Worm (Caenorhabditis elegans) whole organism, L1 larva: ENCODE results near the gene F13E6.1.

ENCODE experiments used
- C04F5.9 ChIP-seq: sonication (generic microtip); optimal IDR thresholded peaks from 2 replicates; lab custom pipeline; 2016; ENCODE audit warnings: missing genetic modification characterization, missing compliant biosample characterization
- C16A3.4 ChIP-seq: fragments of 150-350 bp; optimal IDR thresholded peaks from 2 replicates; lab custom pipeline; 2014; ENCODE audit warnings: missing biosample characterization, missing genetic modification characterization
- aha-1 ChIP-seq: fragments of 150-350 bp; optimal IDR thresholded peaks from 2 replicates; lab custom pipeline; 2014; ENCODE audit warnings: missing biosample characterization, missing genetic modification characterization
- alr-1 ChIP-seq: fragments of 200-800 bp; sonication (Bioruptor generic); optimal IDR thresholded peaks from 2 replicates; lab custom pipeline; 2018; ENCODE audit warnings: borderline replicate concordance, mild to moderate bottlenecking, missing genetic modification characterization, missing compliant biosample characterization
- ama-1 ChIP-seq: fragments of 150-350 bp; optimal IDR thresholded peaks from 2 replicates; lab custom pipeline; 2014
- blmp-1 ChIP-seq: fragments of 150-350 bp; optimal IDR thresholded peaks from 2 replicates; lab custom pipeline; 2014; ENCODE audit warnings: missing biosample characterization, missing genetic modification characterization
- ceh-63 ChIP-seq: fragments of 200-800 bp; sonication (Bioruptor generic); optimal IDR thresholded peaks from 2 replicates; lab custom pipeline; 2018; ENCODE audit warnings: mild to moderate bottlenecking, missing genetic modification characterization, missing compliant biosample characterization
- ceh-8 ChIP-seq: fragments of 200-800 bp; sonication (Bioruptor generic); optimal IDR thresholded peaks from 2 replicates; lab custom pipeline; 2018; ENCODE audit warnings: mild to moderate bottlenecking, missing genetic modification characterization, moderate library complexity, missing compliant biosample characterization
- ceh-90 ChIP-seq: sonication (generic microtip); optimal IDR thresholded peaks from 2 replicates; lab custom pipeline; 2016; ENCODE audit warnings: missing genetic modification characterization, missing compliant biosample characterization
- ces-1 ChIP-seq: fragments of 150-350 bp; optimal IDR thresholded peaks from 2 replicates; lab custom pipeline; 2014; ENCODE audit warnings: missing biosample characterization, missing genetic modification reagents, missing genetic modification characterization
- egl-13 ChIP-seq: sonication (generic microtip); optimal IDR thresholded peaks from 2 replicates; lab custom pipeline; 2016; ENCODE audit warnings: missing genotype, missing genetic modification reagents, missing genetic modification characterization, missing compliant biosample characterization
- elt-2 ChIP-seq: sonication (generic microtip); optimal IDR thresholded peaks from 2 replicates; lab custom pipeline; 2016; ENCODE audit warnings: missing genetic modification characterization, mild to moderate bottlenecking, inconsistent platforms, missing compliant biosample characterization, missing genetic modification reagents
- elt-3 ChIP-seq, 6 experiments: fragments of 150-350 bp in 1 of 6; sonication (generic microtip); optimal IDR thresholded peaks; 2 replicates each; lab custom pipeline; 2017 to 2018; ENCODE audit warnings: missing biosample characterization in 6 of 6, missing genetic modification characterization in 6 of 6, inconsistent platforms in 1 of 6
- fkh-10 ChIP-seq: sonication (generic microtip); optimal IDR thresholded peaks from 2 replicates; lab custom pipeline; 2017; ENCODE audit warnings: missing biosample characterization, missing genetic modification reagents, missing genetic modification characterization
- fkh-4 ChIP-seq: sonication (generic microtip); optimal IDR thresholded peaks from 2 replicates; lab custom pipeline; 2016; ENCODE audit warnings: missing compliant biosample characterization, missing genetic modification characterization, borderline replicate concordance
- grh-1 ChIP-seq: fragments of 200-800 bp; sonication (Bioruptor generic); IDR thresholded peaks from 2 replicates; pipeline ENCODE4 v1.3.6; 2022; ENCODE audit warnings: missing genetic modification reagents, missing genetic modification characterization, missing compliant biosample characterization
- hlh-17 ChIP-seq: fragments of 200-800 bp; sonication (Bioruptor generic); optimal IDR thresholded peaks from 2 replicates; lab custom pipeline; 2018; ENCODE audit warnings: missing genetic modification characterization, mild to moderate bottlenecking, missing compliant biosample characterization, moderate library complexity, borderline replicate concordance
- irx-1 ChIP-seq: sonication (generic microtip); optimal IDR thresholded peaks from 2 replicates; lab custom pipeline; 2016; ENCODE audit warnings: missing genetic modification characterization, missing compliant biosample characterization
- isw-1 ChIP-seq: fragments of 200-800 bp; sonication (Bioruptor generic); IDR thresholded peaks from 2 replicates; pipeline ENCODE4 v1.3.6; 2022; ENCODE audit warnings: missing genetic modification characterization, missing compliant biosample characterization
- lin-14 ChIP-seq: fragments of 200-800 bp; sonication (Bioruptor generic); optimal IDR thresholded peaks from 2 replicates; lab custom pipeline; 2018; ENCODE audit warnings: mild to moderate bottlenecking, missing genetic modification characterization, moderate library complexity, missing compliant biosample characterization
- lin-15B ChIP-seq: fragments of 150-350 bp; sonication (generic microtip); optimal IDR thresholded peaks from 3 replicates; lab custom pipeline; 2014; ENCODE audit warnings: missing biosample characterization, missing genetic modification characterization
- lin-35 ChIP-seq, 2 experiments: fragments of 150-350 bp; optimal IDR thresholded peaks; 2 replicates each; lab custom pipeline; 2014; ENCODE audit warnings: missing biosample characterization in 2 of 2, missing genetic modification characterization in 2 of 2, missing genetic modification reagents in 2 of 2
- lsy-2 ChIP-seq, 2 experiments: fragments of 150-350 bp; optimal IDR thresholded peaks; 2 replicates each; lab custom pipeline; 2014; ENCODE audit warnings: missing biosample characterization in 2 of 2, missing genetic modification characterization in 2 of 2
- mdl-1 ChIP-seq, 2 experiments: fragments of 150-350 bp; optimal IDR thresholded peaks; 2 replicates each; lab custom pipeline; 2014 to 2017; ENCODE audit warnings: missing biosample characterization in 2 of 2, missing genetic modification characterization in 2 of 2, inconsistent platforms in 1 of 2
- mep-1 ChIP-seq: fragments of 150-350 bp; optimal IDR thresholded peaks from 2 replicates; lab custom pipeline; 2014; ENCODE audit warnings: missing biosample characterization, missing genetic modification characterization
- nhr-20 ChIP-seq: sonication (generic microtip); optimal IDR thresholded peaks from 2 replicates; lab custom pipeline; 2016; ENCODE audit warnings: mild to moderate bottlenecking, missing genetic modification characterization, missing compliant biosample characterization
- nhr-71 ChIP-seq: sonication (generic microtip); optimal IDR thresholded peaks from 2 replicates; lab custom pipeline; 2016; ENCODE audit warnings: mild to moderate bottlenecking, missing genetic modification characterization, moderate library complexity, missing compliant biosample characterization
- nhr-84 ChIP-seq: sonication (generic microtip); optimal IDR thresholded peaks from 2 replicates; lab custom pipeline; 2017; ENCODE audit warnings: missing biosample characterization, missing genetic modification characterization
- nhr-85 ChIP-seq: sonication (generic microtip); peaks from one replicate; lab custom pipeline; 2016; ENCODE audit warnings: missing genetic modification characterization, inconsistent platforms, missing compliant biosample characterization
- nhr-90 ChIP-seq: sonication (generic microtip); optimal IDR thresholded peaks from 2 replicates; lab custom pipeline; 2016; ENCODE audit warnings: mild to moderate bottlenecking, missing genetic modification characterization, missing compliant biosample characterization; ENCODE audit not compliant: poor library complexity
- pax-3 ChIP-seq: fragments of 200-800 bp; sonication (Bioruptor generic); optimal IDR thresholded peaks from 2 replicates; lab custom pipeline; 2018; ENCODE audit warnings: mild to moderate bottlenecking, missing genetic modification characterization, moderate library complexity, missing compliant biosample characterization
- snpc-4 ChIP-seq: fragments of 150-350 bp; optimal IDR thresholded peaks from 2 replicates; lab custom pipeline; 2014; ENCODE audit warnings: missing biosample characterization, missing genetic modification characterization
- snu-23 ChIP-seq: sonication (generic microtip); optimal IDR thresholded peaks from 2 replicates; lab custom pipeline; 2016; ENCODE audit warnings: missing genetic modification characterization, missing compliant biosample characterization
- sox-4 ChIP-seq: sonication (generic microtip); optimal IDR thresholded peaks from 2 replicates; lab custom pipeline; 2016; ENCODE audit warnings: missing genetic modification characterization, missing compliant biosample characterization
- tlp-1 ChIP-seq: fragments of 150-350 bp; optimal IDR thresholded peaks from 2 replicates; lab custom pipeline; 2014; ENCODE audit warnings: missing biosample characterization, missing genetic modification characterization
- unc-130 ChIP-seq: fragments of 150-350 bp; optimal IDR thresholded peaks from 2 replicates; lab custom pipeline; 2017; ENCODE audit warnings: missing biosample characterization, missing genetic modification characterization, inconsistent platforms
- unc-30 ChIP-seq: sonication (generic microtip); optimal IDR thresholded peaks from 2 replicates; lab custom pipeline; 2017; ENCODE audit warnings: missing biosample characterization, missing genetic modification characterization
- unc-86 ChIP-seq: sonication (generic microtip); optimal IDR thresholded peaks from 2 replicates; lab custom pipeline; 2016; ENCODE audit warnings: missing genetic modification characterization, missing compliant biosample characterization
- vab-15 ChIP-seq: sonication (generic microtip); optimal IDR thresholded peaks from 2 replicates; lab custom pipeline; 2017; ENCODE audit warnings: missing genotype, mild to moderate bottlenecking, missing genetic modification characterization, missing compliant biosample characterization
- xbp-1 ChIP-seq: sonication (generic microtip); optimal IDR thresholded peaks from 2 replicates; lab custom pipeline; 2016; ENCODE audit warnings: missing genetic modification characterization, missing compliant biosample characterization
- zag-1 ChIP-seq: fragments of 150-350 bp; optimal IDR thresholded peaks from 2 replicates; lab custom pipeline; 2014; ENCODE audit warnings: missing biosample characterization, missing genetic modification characterization
- ztf-11 ChIP-seq, 2 experiments: sonication (generic microtip); optimal IDR thresholded peaks; 2 replicates each; lab custom pipeline; 2016 to 2017; ENCODE audit warnings: missing genetic modification characterization in 2 of 2, missing biosample characterization in 1 of 2, missing compliant biosample characterization in 1 of 2
- ztf-4 ChIP-seq: fragments of 150-350 bp; optimal IDR thresholded peaks from 2 replicates; lab custom pipeline; 2014; ENCODE audit warnings: missing biosample characterization, missing genetic modification characterization

The F13E6.1 gene

DNA sequence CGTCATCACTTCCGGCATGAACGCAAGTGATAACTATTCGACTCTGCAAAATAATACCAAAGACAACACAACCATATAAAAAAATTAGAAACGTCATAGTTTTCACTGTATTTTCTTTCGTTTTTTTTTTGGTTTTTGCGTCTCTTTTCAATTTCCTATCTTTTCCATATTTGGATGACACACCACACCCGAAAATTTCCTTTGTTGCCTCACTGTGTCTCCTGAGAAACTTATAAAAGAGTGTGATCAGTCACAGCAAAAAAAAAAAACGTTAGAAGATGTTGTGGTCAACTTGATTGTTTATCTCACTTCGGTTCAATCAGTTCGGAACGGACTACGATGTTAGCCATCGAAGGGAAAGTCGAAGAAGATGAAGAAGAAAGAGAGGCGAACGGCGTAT is 12.8 kb upstream of the F13E6.1 start:
- peak; percentile 22 for TF ChIP-seq snu-23 (GFP tag; lab: Kevin White, UChicago)
- TF ChIP-seq ceh-8 (GFP tag; lab: Kevin White, UChicago), result no peak
- TF ChIP-seq lin-35 (GFP tag; optimal IDR thresholded peaks at IDR 0.05; lab: Kevin White, UChicago), result peak in 1 of 2 experiments; percentile 44
- TF ChIP-seq blmp-1 (tag; lab: Kevin White, UChicago), result peak; percentile 85
- peak; percentile 85 for TF ChIP-seq nhr-85 (tag; lab: Kevin White, UChicago)
- TF ChIP-seq ama-1, result no peak
- TF ChIP-seq mep-1 (tag; lab: Kevin White, UChicago), result peak; percentile 50
- no peak for TF ChIP-seq egl-13 (tag; lab: Kevin White, UChicago)
- TF ChIP-seq nhr-20 (tag; lab: Kevin White, UChicago), result peak; percentile 26
- peak; percentile 67 for TF ChIP-seq lin-14 (GFP tag; lab: Kevin White, UChicago)

DNA sequence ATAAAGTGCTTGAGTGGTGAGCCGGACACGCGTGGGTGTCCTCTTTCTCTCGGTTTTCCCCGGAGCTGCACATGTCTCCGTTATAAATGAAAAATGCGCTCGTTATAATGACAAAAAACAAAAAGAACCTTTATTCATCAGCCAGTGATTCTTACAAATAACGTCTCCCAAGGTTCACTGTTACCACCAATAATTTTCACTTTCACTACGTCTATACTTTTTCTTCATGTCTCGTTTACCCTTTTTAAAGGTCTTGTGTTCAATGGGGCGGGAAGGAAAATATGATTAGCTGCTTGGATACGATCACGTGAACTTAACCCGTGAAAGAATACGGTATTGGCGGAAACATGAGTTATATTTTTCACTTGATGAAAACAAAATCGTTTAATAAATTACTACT is 11.4 kb upstream of the F13E6.1 start:
- no peak for TF ChIP-seq C16A3.4 (tag; lab: Kevin White, UChicago)
- TF ChIP-seq fkh-4 (tag; lab: Kevin White, UChicago), result no peak
- peak; percentile 50 for TF ChIP-seq snu-23 (GFP tag; lab: Kevin White, UChicago)
- TF ChIP-seq elt-3 (tag; optimal IDR thresholded peaks at IDR 0.05; lab: Kevin White, UChicago), result peak in 2 of 6 experiments; percentile 27 to 72
- peak; percentile 73 for TF ChIP-seq lin-14 (GFP tag; lab: Kevin White, UChicago)
- peak; percentile 38 for TF ChIP-seq lsy-2 (tag; optimal IDR thresholded peaks at IDR 0.05; lab: Kevin White, UChicago)
- TF ChIP-seq nhr-20 (tag; lab: Kevin White, UChicago), result peak; percentile 75
- TF ChIP-seq alr-1 (tag; lab: Kevin White, UChicago), result no peak
- peak; percentile 89 for TF ChIP-seq blmp-1 (tag; lab: Kevin White, UChicago)
- peak; percentile 65 for TF ChIP-seq nhr-90 (tag; lab: Kevin White, UChicago)
- TF ChIP-seq unc-130 (tag; lab: Kevin White, UChicago), result peak; percentile 70
- TF ChIP-seq zag-1 (tag; lab: Kevin White, UChicago), result no peak
- peak; percentile 65 for TF ChIP-seq nhr-71 (tag; lab: Kevin White, UChicago)
- peak; percentile 91 for TF ChIP-seq nhr-85 (tag; lab: Kevin White, UChicago)
- peak in 1 of 2 experiments; percentile 77 for TF ChIP-seq lin-35 (GFP tag; optimal IDR thresholded peaks at IDR 0.05; lab: Kevin White, UChicago)
- peak in 1 of 2 experiments; percentile 31 for TF ChIP-seq mdl-1 (tag; optimal IDR thresholded peaks at IDR 0.05; lab: Kevin White, UChicago)
- no peak for TF ChIP-seq fkh-10 (GFP tag; lab: Kevin White, UChicago)
- TF ChIP-seq elt-2, result peak; percentile 8
- no peak for TF ChIP-seq snpc-4 (tag; lab: Kevin White, UChicago)
- TF ChIP-seq nhr-84 (tag; lab: Kevin White, UChicago), result no peak
- TF ChIP-seq ceh-8 (GFP tag; lab: Kevin White, UChicago), result no peak
- no peak for TF ChIP-seq pax-3 (tag; lab: Kevin White, UChicago)
- no peak for TF ChIP-seq ztf-4 (tag; lab: Kevin White, UChicago)
- TF ChIP-seq, all 84 proteins: peak for 13

DNA sequence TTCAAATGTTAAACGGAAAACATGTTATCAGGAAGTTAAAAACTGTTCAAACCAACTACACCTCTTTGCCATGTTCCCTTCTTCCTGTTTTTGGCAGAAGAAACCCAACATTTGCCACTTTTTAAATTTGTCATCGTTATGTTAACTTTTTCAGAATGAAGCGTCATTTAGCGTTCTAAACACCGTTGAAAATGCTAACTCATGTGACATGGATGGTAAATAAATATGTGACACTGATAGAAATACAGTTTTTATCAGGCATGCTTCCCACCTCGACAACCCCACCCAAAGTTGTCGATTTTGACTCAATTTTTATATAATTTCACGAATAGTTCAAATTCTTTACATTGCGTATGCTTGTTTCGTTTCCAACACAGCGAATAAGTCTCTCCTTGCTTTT is 10.4 kb upstream of the F13E6.1 start:
- TF ChIP-seq nhr-20 (tag; lab: Kevin White, UChicago) (peak; percentile 18), lin-35 (GFP tag; optimal IDR thresholded peaks at IDR 0.05; lab: Kevin White, UChicago) (peak in 1 of 2 experiments; percentile 33), elt-2 (peak; percentile 68), hlh-17 (no peak)

DNA sequence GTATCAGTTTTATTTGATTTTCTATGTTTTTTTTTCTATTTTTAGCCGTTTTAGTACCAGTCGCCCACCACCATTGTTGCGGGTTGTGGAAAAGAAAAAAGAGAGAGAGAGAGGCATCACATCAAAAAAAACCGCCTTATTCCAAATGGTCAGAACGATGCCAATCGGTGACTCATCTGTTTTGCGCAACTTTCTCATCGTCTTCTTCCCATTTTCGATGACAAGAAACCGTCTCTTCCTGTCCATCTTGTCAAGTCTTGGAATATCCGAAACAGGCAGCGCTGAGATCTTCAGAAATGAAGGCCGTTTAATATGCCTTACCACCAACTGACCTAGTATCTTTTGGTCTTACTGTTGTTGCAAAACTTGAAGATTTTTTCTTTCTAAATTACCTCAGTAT is 9.6 kb upstream of the F13E6.1 start:
- TF ChIP-seq ceh-63 (GFP tag; lab: Kevin White, UChicago) (no peak), unc-86 (tag; lab: Kevin White, UChicago) (no peak), ztf-11 (tag; optimal IDR thresholded peaks at IDR 0.05; lab: Kevin White, UChicago) (no peak), sox-4 (tag; lab: Kevin White, UChicago) (no peak), lin-14 (GFP tag; lab: Kevin White, UChicago) (peak; percentile 44), tlp-1 (tag; lab: Kevin White, UChicago) (no peak), nhr-85 (tag; lab: Kevin White, UChicago) (peak; percentile 80), nhr-90 (tag; lab: Kevin White, UChicago) (no peak), grh-1 (GFP tag; lab: Robert Waterston, UW) (no peak), elt-3 (tag; optimal IDR thresholded peaks at IDR 0.05; lab: Kevin White, UChicago) (peak in 2 of 6 experiments; percentile 32 to 49), vab-15 (tag; lab: Kevin White, UChicago) (no peak), snu-23 (GFP tag; lab: Kevin White, UChicago) (no peak), lin-15B (tag; lab: Kevin White, UChicago) (no peak), mep-1 (tag; lab: Kevin White, UChicago) (peak; percentile 47), hlh-17 (no peak), elt-2 (no peak), aha-1 (tag; lab: Kevin White, UChicago) (no peak), nhr-71 (tag; lab: Kevin White, UChicago) (no peak), nhr-20 (tag; lab: Kevin White, UChicago) (no peak), ceh-90 (tag; lab: Kevin White, UChicago) (no peak), xbp-1 (tag; lab: Kevin White, UChicago) (no peak), ces-1 (no peak), C04F5.9 (no peak), unc-30 (no peak), blmp-1 (tag; lab: Kevin White, UChicago) (peak; percentile 97), isw-1 (no peak), irx-1 (tag; lab: Kevin White, UChicago) (no peak)
